Fruit fly (Drosophila melanogaster): ENCODE data around the gene CG5245.

CG5245 gene

DNA sequence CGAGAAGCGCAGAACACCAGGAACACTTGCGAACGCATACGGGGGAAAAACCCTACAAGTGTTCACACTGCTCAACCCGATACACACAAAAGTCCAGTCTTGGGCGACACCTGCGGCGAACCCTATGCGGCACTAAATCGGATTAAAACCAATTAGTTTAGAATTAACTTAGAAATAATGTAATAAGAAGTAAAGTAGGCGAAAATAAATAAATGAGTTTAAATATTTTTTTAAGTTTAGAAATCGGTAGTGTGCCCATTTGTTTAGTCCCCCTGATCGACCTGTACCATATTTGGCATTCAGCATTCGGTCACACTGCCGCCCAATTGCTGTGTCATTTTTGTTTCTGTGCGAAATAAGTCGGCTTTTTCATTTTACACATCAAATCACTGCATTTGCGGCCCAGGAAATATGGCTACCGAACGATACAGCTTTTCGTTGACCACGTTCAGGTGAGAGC, 1.7 kb downstream of the CG5245 start, which contains the start of gene Prosalpha2 (continued):
- TF ChIP-seq Hr78 (GFP tag; optimal IDR thresholded peaks at IDR 0.05) (no peak), dpn (GFP tag; optimal IDR thresholded peaks at IDR 0.05) (no peak), CG30020 (tag; optimal IDR thresholded peaks at IDR 0.05) (peak; percentile 53), CG10462 (GFP tag; optimal IDR thresholded peaks at IDR 0.05) (no peak), CG2116 (GFP tag; optimal IDR thresholded peaks at IDR 0.05) (no peak), Rx (GFP tag; IDR thresholded peaks at IDR 0.05) (no peak), Antp (GFP tag; optimal IDR thresholded peaks at IDR 0.05) (no peak), CG10267 (tag; optimal IDR thresholded peaks at IDR 0.05) (peak; percentile 45), CG3838 (GFP tag; optimal IDR thresholded peaks at IDR 0.05) (no peak), sens (GFP tag) (peak; percentile 33), Nf-YC (tag; optimal IDR thresholded peaks at IDR 0.05) (peak; percentile 30), zfh2 (GFP tag; optimal IDR thresholded peaks at IDR 0.05) (no peak), stwl (tag; optimal IDR thresholded peaks at IDR 0.05) (peak; percentile 41), MBD-R2 (GFP tag; IDR thresholded peaks at IDR 0.05) (peak; percentile 82), CG8290 (GFP tag; optimal IDR thresholded peaks at IDR 0.05) (peak; percentile 9), CG8290 (tag; optimal IDR thresholded peaks at IDR 0.05) (no peak), Adf1 (GFP tag; IDR thresholded peaks at IDR 0.05) (no peak), bowl (GFP tag; IDR thresholded peaks at IDR 0.05) (no peak), CG11723 (GFP tag; optimal IDR thresholded peaks at IDR 0.05) (no peak), NfI (GFP tag; optimal IDR thresholded peaks at IDR 0.05) (peak; percentile 43), hkb (optimal IDR thresholded peaks at IDR 0.05) (no peak), hkb (GFP tag; IDR thresholded peaks at IDR 0.05) (no peak), BEAF-32 (GFP tag; optimal IDR thresholded peaks at IDR 0.05) (peak; percentile 34), CG7928 (GFP tag; optimal IDR thresholded peaks at IDR 0.05) (no peak), Ada2b (GFP tag; IDR thresholded peaks at IDR 0.05) (no peak), Lhr (GFP tag; optimal IDR thresholded peaks at IDR 0.05) (peak; percentile 26), Dll (GFP tag; IDR thresholded peaks at IDR 0.05; ENCODE audit: partially characterized antibody) (0 out of 4 replicates have a peak, but pooled peaks have one; percentile 29), CkIIα-i1 (GFP tag; IDR thresholded peaks at IDR 0.05) (no peak), CG14050 (GFP tag; IDR thresholded peaks at IDR 0.05) (no peak), CG13424 (tag; optimal IDR thresholded peaks at IDR 0.05) (peak; percentile 20), YL-1 (GFP tag; optimal IDR thresholded peaks at IDR 0.05) (peak; percentile 53), HHEX (GFP tag; optimal IDR thresholded peaks at IDR 0.05) (no peak), CG12391 (tag; optimal IDR thresholded peaks at IDR 0.05) (peak; percentile 1), CG2199 (GFP tag; IDR thresholded peaks at IDR 0.05) (no peak), Fer1 (GFP tag; optimal IDR thresholded peaks at IDR 0.05) (peak; percentile 21), CG9932 (GFP tag; IDR thresholded peaks at IDR 0.05) (no peak), jing (GFP tag; optimal IDR thresholded peaks at IDR 0.05) (no peak), CG32767 (GFP tag; IDR thresholded peaks at IDR 0.05) (peak; percentile 51), HmgZ (tag; optimal IDR thresholded peaks at IDR 0.05) (peak; percentile 13), grau (tag; optimal IDR thresholded peaks at IDR 0.05) (peak; percentile 18), dysf (GFP tag; IDR thresholded peaks at IDR 0.05) (peak; percentile 32; the same call in 1 of the 3 replicates), Six4 (GFP tag; optimal IDR thresholded peaks at IDR 0.05) (no peak), sug (tag; optimal IDR thresholded peaks at IDR 0.05) (peak; percentile 40), CG16779 (GFP tag; IDR thresholded peaks at IDR 0.05) (no peak), crc (GFP tag; optimal IDR thresholded peaks at IDR 0.05) (no peak), Oli (tag; optimal IDR thresholded peaks at IDR 0.05) (no peak), HLH4C (GFP tag; IDR thresholded peaks at IDR 0.05; ENCODE audit: partially characterized antibody) (no peak), ssp (GFP tag; IDR thresholded peaks at IDR 0.05) (peak; percentile 38), CG32772 (GFP tag; IDR thresholded peaks at IDR 0.05) (no peak), phol (tag; optimal IDR thresholded peaks at IDR 0.05) (peak; percentile 46), CG33213 (GFP tag; optimal IDR thresholded peaks at IDR 0.05) (peak; percentile 5), CG9797 (GFP tag; optimal IDR thresholded peaks at IDR 0.05) (peak; percentile 84)

All from whole organism, embryonic.